Fruit fly (Drosophila melanogaster) whole organism, embryonic: ENCODE data around the gene SkpD.

Experiments
- Asciz ChIP-seq: fragments of 200-800 bp; sonication (Bioruptor generic); optimal IDR thresholded peaks from 2 replicates; lab custom pipeline; 2017; ENCODE audit warnings: missing biosample characterization, mild to moderate bottlenecking, missing genetic modification characterization, missing genetic modification reagents
- BtbVII ChIP-seq: fragments of 200-800 bp; sonication (Bioruptor generic); optimal IDR thresholded peaks from 3 replicates; lab custom pipeline; 2017; ENCODE audit warnings: missing biosample characterization, mild to moderate bottlenecking, missing genetic modification characterization
- CG12071 ChIP-seq: fragments of 200-800 bp; sonication (Bioruptor generic); optimal IDR thresholded peaks from 3 replicates; lab custom pipeline; 2018; ENCODE audit warnings: missing biosample characterization, mild to moderate bottlenecking, missing genetic modification characterization
- CG12104 ChIP-seq: fragments of 200-800 bp; sonication (Bioruptor generic); optimal IDR thresholded peaks from 3 replicates; lab custom pipeline; 2016; ENCODE audit warnings: missing biosample characterization, missing genetic modification characterization
- CG13424 ChIP-seq: fragments of 200-800 bp; sonication (Bioruptor generic); optimal IDR thresholded peaks from 2 replicates; lab custom pipeline; 2019; ENCODE audit warnings: missing biosample characterization, mild to moderate bottlenecking, missing genetic modification characterization, moderate library complexity
- CG14441 ChIP-seq: fragments of 200-800 bp; sonication (Bioruptor generic); IDR thresholded peaks from 2 replicates; pipeline ENCODE4 v1.3.6; 2022; ENCODE audit warnings: missing biosample characterization, missing genetic modification characterization
- CG18011 ChIP-seq: fragments of 200-800 bp; sonication (Bioruptor generic); optimal IDR thresholded peaks from 2 replicates; lab custom pipeline; 2017; ENCODE audit warnings: missing biosample characterization, missing genetic modification characterization, mild to moderate bottlenecking, moderate library complexity, missing genotype
- CG2116 ChIP-seq: fragments of 200-800 bp; sonication (Bioruptor generic); optimal IDR thresholded peaks from 3 replicates; lab custom pipeline; 2018; ENCODE audit warnings: missing biosample characterization, mild to moderate bottlenecking, missing genetic modification characterization
- CG2678 ChIP-seq: fragments of 200-800 bp; sonication (Bioruptor generic); optimal IDR thresholded peaks from 3 replicates; lab custom pipeline; 2019; ENCODE audit warnings: missing biosample characterization, mild to moderate bottlenecking, missing genetic modification characterization, moderate library complexity
- CG2875 ChIP-seq: fragments of 200-800 bp; sonication (Bioruptor generic); optimal IDR thresholded peaks from 2 replicates; lab custom pipeline; 2017; ENCODE audit warnings: missing biosample characterization, mild to moderate bottlenecking, missing genetic modification characterization, missing genetic modification reagents
- CG33213 ChIP-seq: fragments of 200-800 bp; sonication (Bioruptor generic); optimal IDR thresholded peaks from 3 replicates; lab custom pipeline; 2016; ENCODE audit warnings: missing biosample characterization, missing genetic modification characterization
- CG3407 ChIP-seq: fragments of 200-800 bp; sonication (Bioruptor generic); optimal IDR thresholded peaks from 2 replicates; lab custom pipeline; 2018; ENCODE audit warnings: missing biosample characterization, mild to moderate bottlenecking, missing genetic modification characterization
- CG34224 ChIP-seq: fragments of 200-800 bp; sonication (Bioruptor generic); IDR thresholded peaks from 3 replicates; pipeline ENCODE4 v1.3.6; 2022; ENCODE audit warnings: missing biosample characterization, missing genetic modification characterization; ENCODE audit not compliant: partially characterized antibody
- CG3838 ChIP-seq: fragments of 200-800 bp; sonication (Bioruptor generic); optimal IDR thresholded peaks from 3 replicates; lab custom pipeline; 2016; ENCODE audit warnings: missing biosample characterization, missing genetic modification characterization
- CG42726 ChIP-seq: fragments of 200-800 bp; sonication (Bioruptor generic); IDR thresholded peaks from 2 replicates; pipeline ENCODE4 v1.3.6; 2022; ENCODE audit warnings: missing biosample characterization, missing genetic modification characterization; ENCODE audit not compliant: partially characterized antibody
- CG4282 ChIP-seq: fragments of 200-800 bp; sonication (Bioruptor generic); optimal IDR thresholded peaks from 2 replicates; lab custom pipeline; 2016; ENCODE audit warnings: missing biosample characterization, missing genetic modification characterization
- CG43689 ChIP-seq: fragments of 200-800 bp; sonication (Bioruptor generic); IDR thresholded peaks from 2 replicates; pipeline ENCODE4 v1.3.6; 2022; ENCODE audit warnings: missing biosample characterization, missing genetic modification characterization
- CG4820 ChIP-seq: fragments of 200-800 bp; sonication (Bioruptor generic); optimal IDR thresholded peaks from 3 replicates; lab custom pipeline; 2016; ENCODE audit warnings: missing biosample characterization, missing genetic modification characterization
- CG5180 ChIP-seq: fragments of 200-800 bp; sonication (Bioruptor generic); optimal IDR thresholded peaks from 3 replicates; lab custom pipeline; 2017; ENCODE audit warnings: missing biosample characterization, missing genetic modification characterization, mild to moderate bottlenecking, moderate library complexity, missing genetic modification reagents
- CG6175 ChIP-seq: fragments of 200-800 bp; sonication (Bioruptor generic); IDR thresholded peaks from 3 replicates; pipeline ENCODE4 v1.3.6; 2022; ENCODE audit warnings: missing biosample characterization, missing genetic modification characterization
- Dad ChIP-seq: fragments of 200-800 bp; sonication (Bioruptor generic); optimal IDR thresholded peaks from 3 replicates; lab custom pipeline; 2016; ENCODE audit warnings: missing biosample characterization, missing genetic modification characterization
- Dfd ChIP-seq, 2 experiments: fragments of >200 bp; optimal IDR thresholded peaks; 2 replicates each; lab custom pipeline; 2017; ENCODE audit warnings: missing biosample characterization in 2 of 2, missing genetic modification characterization in 2 of 2
- Dll ChIP-seq: fragments of 200-800 bp; sonication (Bioruptor generic); IDR thresholded peaks from 4 replicates; pipeline ENCODE4 v1.3.6; 2022; ENCODE audit warnings: missing biosample characterization, missing genetic modification characterization; ENCODE audit not compliant: partially characterized antibody
- Doc3 ChIP-seq: fragments of 200-800 bp; sonication (Bioruptor generic); IDR thresholded peaks from 3 replicates; pipeline ENCODE4 v1.3.6; 2022; ENCODE audit warnings: missing biosample characterization, missing genetic modification characterization; ENCODE audit not compliant: partially characterized antibody
- Fer2 ChIP-seq: fragments of 200-800 bp; sonication (Bioruptor generic); optimal IDR thresholded peaks from 2 replicates; lab custom pipeline; 2018; ENCODE audit warnings: missing biosample characterization, mild to moderate bottlenecking, missing genetic modification characterization, moderate library complexity
- Gug ChIP-seq: fragments of 200-800 bp; sonication (Bioruptor generic); IDR thresholded peaks from 4 replicates; pipeline ENCODE4 v1.3.6; 2022; ENCODE audit warnings: missing biosample characterization, missing genetic modification characterization
- Rx ChIP-seq: fragments of 200-800 bp; sonication (Bioruptor generic); IDR thresholded peaks from 2 replicates; pipeline ENCODE4 v1.3.6; 2022; ENCODE audit warnings: missing biosample characterization, missing genetic modification characterization
- Spps ChIP-seq: fragments of 200-800 bp; sonication (Bioruptor generic); optimal IDR thresholded peaks from 2 replicates; lab custom pipeline; 2018; ENCODE audit warnings: missing biosample characterization, mild to moderate bottlenecking, missing genetic modification characterization
- Trl ChIP-seq, 3 experiments: fragments of >200 bp in 2 of 3; fragments of 200-800 bp in 1 of 3; sonication (Bioruptor generic) in 1 of 3; optimal IDR thresholded peaks; 2 replicates in 1 of 3; 3 replicates in 2 of 3; lab custom pipeline; 2016 to 2017; ENCODE audit warnings: missing biosample characterization in 1 of 3, missing genetic modification characterization in 1 of 3
- bsh ChIP-seq, 2 experiments: fragments of 200-800 bp; sonication (Bioruptor generic); optimal IDR thresholded peaks; 2 replicates each; lab custom pipeline; 2017 to 2018; ENCODE audit warnings: mild to moderate bottlenecking in 2 of 2, missing biosample characterization in 2 of 2, missing genetic modification characterization in 2 of 2, moderate library complexity in 1 of 2
- cas ChIP-seq: fragments of 200-800 bp; sonication (Bioruptor generic); IDR thresholded peaks from 2 replicates; pipeline ENCODE4 v1.3.6; 2022; ENCODE audit warnings: missing biosample characterization, missing genetic modification characterization
- disco-r ChIP-seq: fragments of 200-800 bp; sonication (Bioruptor generic); optimal IDR thresholded peaks from 2 replicates; lab custom pipeline; 2016; ENCODE audit warnings: missing biosample characterization, missing genetic modification characterization
- dm ChIP-seq: fragments of 200-800 bp; sonication (Bioruptor generic); optimal IDR thresholded peaks from 3 replicates; lab custom pipeline; 2016; ENCODE audit warnings: missing biosample characterization, missing genetic modification characterization
- dmrt99B ChIP-seq: fragments of 200-800 bp; sonication (Bioruptor generic); optimal IDR thresholded peaks from 2 replicates; lab custom pipeline; 2018; ENCODE audit warnings: missing biosample characterization, mild to moderate bottlenecking, missing genetic modification characterization, moderate library complexity
- gsb-n ChIP-seq: fragments of 200-800 bp; sonication (Bioruptor generic); optimal IDR thresholded peaks from 3 replicates; lab custom pipeline; 2018; ENCODE audit warnings: missing biosample characterization, mild to moderate bottlenecking, missing genetic modification characterization
- hb ChIP-seq: fragments of 200-800 bp; sonication (Bioruptor generic); IDR thresholded peaks from 3 replicates; pipeline ENCODE4 v1.3.6; 2022; ENCODE audit warnings: missing biosample characterization, missing genetic modification characterization; ENCODE audit not compliant: partially characterized antibody
- ind ChIP-seq: fragments of 200-800 bp; sonication (Bioruptor generic); optimal IDR thresholded peaks from 3 replicates; lab custom pipeline; 2016; ENCODE audit warnings: missing biosample characterization, missing genetic modification characterization
- lov ChIP-seq, 2 experiments: fragments of 200-800 bp in 1 of 2; fragments of >200 bp in 1 of 2; sonication (Bioruptor generic) in 1 of 2; IDR thresholded peaks in 1 of 2; optimal IDR thresholded peaks in 1 of 2; 2 replicates in 1 of 2; 3 replicates in 1 of 2; pipeline versions ENCODE4 v1.3.6 to Lab custom; 2017 to 2022; ENCODE audit warnings: missing biosample characterization in 1 of 2, missing genetic modification characterization in 1 of 2
- nerfin-1 ChIP-seq: fragments of 200-800 bp; sonication (Bioruptor generic); optimal IDR thresholded peaks from 3 replicates; lab custom pipeline; 2019; ENCODE audit warnings: missing biosample characterization, mild to moderate bottlenecking, missing genetic modification characterization, moderate library complexity
- odd ChIP-seq: fragments of 200-800 bp; sonication (Bioruptor generic); optimal IDR thresholded peaks from 2 replicates; lab custom pipeline; 2017; ENCODE audit warnings: missing biosample characterization, mild to moderate bottlenecking, missing genetic modification characterization
- pita ChIP-seq: fragments of 200-800 bp; sonication (Bioruptor generic); optimal IDR thresholded peaks from 2 replicates; lab custom pipeline; 2017; ENCODE audit warnings: missing biosample characterization, mild to moderate bottlenecking, missing genetic modification characterization
- scrt ChIP-seq: fragments of 200-800 bp; sonication (Bioruptor generic); optimal IDR thresholded peaks from 2 replicates; lab custom pipeline; 2018; ENCODE audit warnings: missing biosample characterization, mild to moderate bottlenecking, missing genetic modification characterization, moderate library complexity
- sisA ChIP-seq: fragments of 200-800 bp; sonication (Bioruptor generic); IDR thresholded peaks from 2 replicates; pipeline ENCODE4 v1.3.6; 2022; ENCODE audit warnings: missing biosample characterization, missing genetic modification characterization
- sug ChIP-seq: fragments of 200-800 bp; optimal IDR thresholded peaks from 2 replicates; lab custom pipeline; 2019; ENCODE audit warnings: missing biosample characterization, mild to moderate bottlenecking, missing genetic modification characterization, moderate library complexity
- ttk ChIP-seq: fragments of 200-800 bp; sonication (Bioruptor generic); IDR thresholded peaks from 2 replicates; pipeline ENCODE4 v2.1.2; 2022; ENCODE audit warnings: missing biosample characterization, missing genetic modification characterization
- tx ChIP-seq: fragments of 200-800 bp; sonication (Bioruptor generic); optimal IDR thresholded peaks from 2 replicates; lab custom pipeline; 2016; ENCODE audit warnings: missing biosample characterization, missing genetic modification characterization
- yki ChIP-seq: fragments of >200 bp; optimal IDR thresholded peaks from 3 replicates; lab custom pipeline; 2018
- zfh1 ChIP-seq: fragments of 200-800 bp; sonication (Bioruptor generic); IDR thresholded peaks from 3 replicates; pipeline ENCODE4 v1.3.6; 2022; ENCODE audit warnings: missing biosample characterization, missing genetic modification characterization
- zfh2 ChIP-seq: fragments of 200-800 bp; sonication (Bioruptor generic); optimal IDR thresholded peaks from 2 replicates; lab custom pipeline; 2016; ENCODE audit warnings: missing biosample characterization, missing genetic modification characterization

The SkpD gene

dm6 chrX:19848342-19848793, 35.8 kb downstream of the SkpD start (continued):
- TF ChIP-seq Fer2 (tag; lab: Kevin White, UChicago) (peak; percentile 9), CG3407 (peak; percentile 2), cas (GFP tag; lab: Robert Waterston, UW) (peak; percentile 64), Trl (optimal IDR thresholded peaks at IDR 0.05; lab: Kevin White, UChicago) (peak; percentile 45 to 49), Trl (GFP tag; optimal IDR thresholded peaks at IDR 0.05; lab: Kevin White, UChicago) (peak; percentile 56), bsh (GFP tag; optimal IDR thresholded peaks at IDR 0.05; lab: Kevin White, UChicago) (peak; percentile 9 to 65), Dll (GFP tag; lab: Robert Waterston, UW) (peak; percentile 47; the same call in 3 of the 4 replicates), odd (GFP tag; lab: Kevin White, UChicago) (peak; percentile 22), sisA (peak; percentile 77), hb (GFP tag; lab: Robert Waterston, UW) (no peak), dm (GFP tag; lab: Kevin White, UChicago) (peak; percentile 49), ind (GFP tag; lab: Kevin White, UChicago) (peak; percentile 74), CG14441 (GFP tag; lab: Robert Waterston, UW) (peak; percentile 80), Dfd (GFP tag; optimal IDR thresholded peaks at IDR 0.05; lab: Kevin White, UChicago) (no peak), Asciz (no peak), disco-r (GFP tag; lab: Kevin White, UChicago) (peak; percentile 66), CG12104 (GFP tag; lab: Kevin White, UChicago) (peak; percentile 44), CG4282 (GFP tag; lab: Kevin White, UChicago) (peak; percentile 51), CG4820 (GFP tag; lab: Kevin White, UChicago) (peak; percentile 71), CG34224 (GFP tag; lab: Robert Waterston, UW) (peak; percentile 53), Dad (GFP tag; lab: Kevin White, UChicago) (peak; percentile 68), CG43689 (peak; percentile 34; the same call in 1 of the 2 replicates), Doc3 (GFP tag; lab: Robert Waterston, UW) (0 out of 3 replicates have a peak, but pooled peaks have one; percentile 26), Rx (GFP tag; lab: Robert Waterston, UW) (peak; percentile 51), CG18011 (GFP tag; lab: Kevin White, UChicago) (peak; percentile 37), CG2116 (GFP tag; lab: Kevin White, UChicago) (peak; percentile 56), Spps (tag; lab: Kevin White, UChicago) (peak; percentile 34), nerfin-1 (tag; lab: Kevin White, UChicago) (peak; percentile 36), sug (peak; percentile 8), ttk (GFP tag; lab: Robert Waterston, UW) (peak; percentile 66), CG6175 (peak; percentile 66), CG13424 (tag; lab: Kevin White, UChicago) (peak; percentile 68), gsb-n (tag; lab: Kevin White, UChicago) (no peak), tx (GFP tag; lab: Kevin White, UChicago) (peak; percentile 72), dmrt99B (tag; lab: Kevin White, UChicago) (peak; percentile 60), zfh1 (GFP tag; lab: Robert Waterston, UW) (peak; percentile 83), CG12071 (GFP tag; lab: Kevin White, UChicago) (peak; percentile 65), pita (no peak), zfh2 (GFP tag; lab: Kevin White, UChicago) (peak; percentile 61), CG2678 (tag; lab: Kevin White, UChicago) (peak; percentile 68), scrt (GFP tag; lab: Kevin White, UChicago) (no peak), Gug (GFP tag; lab: Robert Waterston, UW) (peak; percentile 76; the same call in 3 of the 4 replicates), CG42726 (GFP tag; lab: Robert Waterston, UW) (0 out of 2 replicates have a peak, but pooled peaks have one; percentile 50), yki (no peak), CG33213 (GFP tag; lab: Kevin White, UChicago) (peak; percentile 76), CG2875 (GFP tag; lab: Kevin White, UChicago) (peak; percentile 38), lov (optimal IDR thresholded peaks at IDR 0.05; lab: Kevin White, UChicago) (no peak), lov (GFP tag; IDR thresholded peaks at IDR 0.05; lab: Robert Waterston, UW) (peak; percentile 82), CG5180 (peak; percentile 99), BtbVII (GFP tag; lab: Kevin White, UChicago) (peak; percentile 25), CG3838 (GFP tag; lab: Kevin White, UChicago) (peak; percentile 16)
